Worm (Caenorhabditis elegans): Measurements from ENCODE around the gene C09G1.4.

ce11 chrX:15953086-15953485 is 53.3 kb downstream of the C09G1.4 start:
- no peak for TF ChIP-seq mep-1 (tag; optimal IDR thresholded peaks at IDR 0.05)
- TF ChIP-seq R02D3.7 (tag; optimal IDR thresholded peaks at IDR 0.05) = no peak
- no peak for TF ChIP-seq nhr-77 (tag; optimal IDR thresholded peaks at IDR 0.05)
- TF ChIP-seq F10B5.3 (tag; optimal IDR thresholded peaks at IDR 0.05) = no peak
- TF ChIP-seq skn-1 (tag; optimal IDR thresholded peaks at IDR 0.05) = no peak
- TF ChIP-seq lin-29 (GFP tag; IDR thresholded peaks at IDR 0.05) = no peak
- no peak for TF ChIP-seq ZK546.5 (tag; optimal IDR thresholded peaks at IDR 0.05)
- no peak for TF ChIP-seq snpc-4 (tag; optimal IDR thresholded peaks at IDR 0.05)

Measured in whole organism, L4 larva.